Worm (Caenorhabditis elegans): Measurements from ENCODE around the gene Y39B6A.3.

Gene Y39B6A.3

DNA sequence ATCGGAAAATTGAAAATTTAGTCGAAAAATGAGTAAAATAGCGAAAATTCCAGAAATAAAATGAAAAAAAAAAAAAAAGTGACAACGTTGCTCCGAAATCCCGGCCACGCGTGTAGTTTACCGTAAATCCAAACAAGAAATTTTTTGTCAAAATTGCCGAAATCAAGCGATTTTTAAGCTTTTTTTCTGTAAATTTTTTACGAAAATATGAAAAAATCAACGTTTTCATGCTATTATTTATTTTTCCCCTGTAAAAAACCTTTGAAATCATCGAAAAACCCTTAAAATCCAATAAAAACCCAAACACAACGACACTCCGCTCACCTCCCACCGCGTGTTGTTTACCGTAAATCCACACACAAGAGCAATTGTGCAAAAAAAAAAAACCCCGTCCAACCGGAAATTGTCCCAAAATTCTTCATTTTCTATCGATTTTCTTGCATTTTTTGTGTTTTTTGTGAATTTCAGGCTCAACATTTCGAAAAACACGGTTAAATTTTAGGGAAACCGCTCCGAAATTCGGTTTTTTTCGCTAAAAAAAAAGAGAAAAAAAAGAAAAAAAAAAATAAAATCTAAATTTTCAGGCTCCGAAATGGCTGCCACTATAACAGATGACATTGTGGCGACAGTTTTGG is at the start of gene Y39B6A.3, which contains the start of gene pph-5:
Gene Y39B6A.3 (minus strand): TSS at position 51 of the 635 bp plus-strand sequence.
Gene pph-5 (plus strand): TSS at position 585 of the 635 bp plus-strand sequence.
- TF ChIP-seq unc-62 (GFP tag; optimal IDR thresholded peaks at IDR 0.05) = no peak

DNA sequence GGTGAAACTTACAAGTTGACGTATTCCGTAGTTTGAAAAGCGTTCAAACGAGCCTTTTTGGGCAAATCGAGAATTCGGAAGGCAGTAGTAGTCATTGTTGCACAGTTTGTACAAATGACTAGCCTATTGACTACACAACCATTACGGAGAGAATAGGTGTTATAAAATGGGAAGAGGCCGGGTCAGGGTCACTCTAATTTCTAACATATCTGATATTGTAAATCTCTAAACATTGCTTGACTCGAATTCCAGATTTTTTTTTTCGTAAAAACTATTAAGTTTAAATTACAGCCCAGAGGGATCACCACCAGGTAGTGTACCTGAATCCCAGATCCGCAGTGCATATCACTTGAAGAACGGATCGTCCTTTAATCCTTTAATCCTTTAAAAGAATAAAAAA is 47.4 kb upstream of the Y39B6A.3 start, which contains the start of gene fbxb-2:
Gene fbxb-2 (minus strand): TSS at position 101 of the 400 bp plus-strand sequence.
- TF ChIP-seq unc-62 (GFP tag; optimal IDR thresholded peaks at IDR 0.05) = no peak

DNA sequence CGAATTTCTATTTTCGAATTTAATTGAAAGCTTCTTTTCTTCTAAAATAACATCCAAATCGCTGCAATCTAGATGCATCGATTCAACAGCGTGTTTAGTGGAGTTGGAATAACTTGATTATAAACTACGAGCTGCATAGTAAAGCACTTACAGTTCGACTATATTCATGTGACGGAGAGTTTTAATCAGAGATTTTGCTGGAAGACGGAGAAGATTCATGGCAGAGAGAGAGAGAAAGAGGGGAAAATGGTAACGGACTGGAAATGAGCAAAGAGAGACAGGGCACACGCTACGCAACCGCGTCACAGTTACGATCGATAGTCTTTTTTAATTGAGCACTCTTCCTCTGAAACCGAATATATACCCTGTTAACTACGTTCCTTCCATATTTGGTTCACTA is 43.7 kb upstream of the Y39B6A.3 start, which contains the start of gene fbxb-116:
Gene fbxb-116 (plus strand): TSS at position 301 of the 400 bp plus-strand sequence.
- no peak for TF ChIP-seq unc-62 (GFP tag; optimal IDR thresholded peaks at IDR 0.05)

DNA sequence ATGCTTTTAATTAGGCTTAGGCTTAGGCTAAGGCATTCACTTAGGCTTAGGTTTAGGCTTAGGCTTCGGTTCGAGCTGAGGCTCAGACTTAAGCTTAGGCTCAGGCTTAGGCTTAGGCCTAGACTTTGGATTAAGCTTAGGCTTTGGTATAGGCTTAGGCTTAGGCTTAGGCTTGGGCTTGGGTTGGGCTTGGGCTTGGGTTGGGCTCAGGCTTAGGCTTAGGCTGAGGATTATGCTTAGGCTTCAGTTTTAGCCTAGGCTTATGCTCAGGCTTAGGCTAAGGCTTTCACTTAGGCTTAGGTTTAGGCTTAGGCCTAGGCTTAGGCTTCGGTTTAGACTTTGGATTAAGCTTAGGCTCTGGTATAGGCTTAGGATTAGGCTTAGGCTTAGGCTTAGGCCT is 41.4 kb upstream of the Y39B6A.3 start:
- no peak for TF ChIP-seq unc-62 (GFP tag; optimal IDR thresholded peaks at IDR 0.05)

DNA sequence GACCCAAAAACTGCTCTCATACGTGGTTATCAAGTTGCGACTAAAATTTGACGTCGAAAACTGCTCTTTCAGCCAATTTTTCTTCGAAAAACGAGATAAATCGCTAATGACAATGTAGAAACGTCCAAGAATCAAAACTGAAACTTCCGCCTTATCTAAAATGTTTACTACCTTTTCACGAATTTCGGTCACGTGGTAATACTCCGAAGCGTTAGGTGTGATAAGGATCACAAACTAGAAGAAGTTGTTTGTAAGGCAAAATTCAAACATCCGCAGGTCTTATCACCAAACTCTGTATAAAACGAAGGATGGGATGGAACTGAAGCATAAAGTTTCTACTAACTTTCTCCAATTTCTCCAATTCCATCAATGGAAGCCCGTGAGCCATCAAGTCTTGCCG is 40.6 kb upstream of the Y39B6A.3 start, which contains the start of gene sqst-3:
Gene sqst-3 (plus strand): TSS at position 370 of the 400 bp plus-strand sequence.
- TF ChIP-seq unc-62 (GFP tag; optimal IDR thresholded peaks at IDR 0.05) = no peak

DNA sequence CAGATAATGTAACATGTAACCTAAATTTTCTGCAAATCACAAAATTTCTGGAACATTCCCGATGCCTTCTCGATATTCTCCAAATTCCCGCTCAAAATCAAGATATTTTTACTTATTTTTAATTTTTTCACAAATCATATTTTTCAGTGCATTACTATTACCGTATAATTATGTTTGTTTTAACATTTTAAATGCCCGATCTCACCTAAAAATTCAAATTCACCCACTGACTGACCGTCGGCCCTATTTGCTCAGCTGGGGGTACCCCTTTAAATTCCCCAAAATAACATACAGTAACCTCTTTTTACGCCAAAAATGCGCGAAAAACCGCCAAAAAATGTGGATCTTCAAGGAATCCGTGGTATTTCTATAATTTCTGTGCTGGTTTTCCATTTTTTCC is 27.9 kb upstream of the Y39B6A.3 start, which contains the start of gene oac-49:
Gene oac-49 (plus strand): TSS at position 301 of the 400 bp plus-strand sequence.
- no peak for TF ChIP-seq unc-62 (GFP tag; optimal IDR thresholded peaks at IDR 0.05)

DNA sequence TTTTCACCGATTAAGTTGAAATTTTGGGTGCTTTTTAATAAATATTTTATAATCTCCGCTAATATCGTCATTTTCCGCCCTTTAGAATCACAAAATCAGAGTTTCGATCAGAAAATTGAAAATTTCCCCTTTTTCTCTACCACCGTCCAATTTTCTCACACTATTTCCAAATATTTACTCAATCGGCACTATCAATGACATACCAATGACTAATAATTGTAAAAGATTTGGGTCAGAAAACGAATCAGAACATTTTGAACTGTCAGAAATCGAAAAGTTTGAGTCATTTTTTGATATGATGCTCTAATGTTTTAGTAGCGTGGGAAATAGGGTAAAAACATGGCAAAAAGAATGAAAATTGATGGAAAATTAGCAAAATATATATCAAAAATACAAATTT is 27.3 kb upstream of the Y39B6A.3 start, which contains the start of gene srr-2:
Gene srr-2 (minus strand): TSS at position 73 of the 400 bp plus-strand sequence.
- no peak for TF ChIP-seq unc-62 (GFP tag; optimal IDR thresholded peaks at IDR 0.05)

DNA sequence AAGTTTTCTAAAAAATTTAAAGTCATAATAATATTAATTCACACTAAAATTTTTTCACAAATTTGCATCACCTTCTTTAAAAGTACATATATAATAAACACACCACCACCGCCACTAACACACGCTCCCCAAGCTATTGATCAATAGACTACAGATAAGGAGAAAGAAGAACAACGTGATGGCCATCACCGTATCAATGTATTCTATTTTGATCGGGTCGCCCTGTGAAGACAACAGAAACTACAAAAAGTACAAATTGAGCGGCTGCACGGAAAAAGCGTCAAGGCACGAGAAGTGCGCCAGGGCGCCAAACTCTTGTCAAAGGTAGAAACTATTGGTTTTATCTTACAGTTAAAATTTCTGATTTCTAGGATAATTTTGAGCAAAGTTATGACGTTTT is 22.5 kb upstream of the Y39B6A.3 start:
- no peak for TF ChIP-seq unc-62 (GFP tag; optimal IDR thresholded peaks at IDR 0.05)

DNA sequence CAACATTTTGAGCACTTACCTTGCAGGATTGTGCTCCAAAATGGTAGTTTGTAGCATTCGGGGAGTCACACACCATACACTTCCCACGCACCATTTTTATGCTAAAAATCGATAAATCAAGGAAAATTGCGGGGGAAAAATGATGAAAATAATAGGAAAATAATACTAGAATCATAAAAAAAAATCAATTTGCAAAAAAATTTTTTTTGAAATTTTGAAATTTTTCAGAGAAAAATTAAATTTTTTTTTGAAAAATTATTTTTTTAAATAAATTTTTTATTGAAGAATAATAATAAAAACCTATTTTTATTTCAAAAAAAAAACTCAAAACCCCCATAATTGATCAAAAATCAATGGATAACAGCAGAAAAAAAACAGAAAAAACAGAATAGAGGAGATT is 22.0 kb upstream of the Y39B6A.3 start, which contains the start of gene nhr-79:
Gene nhr-79 (minus strand): TSS at position 101 of the 400 bp plus-strand sequence.
- TF ChIP-seq unc-62 (GFP tag; optimal IDR thresholded peaks at IDR 0.05) = no peak

DNA sequence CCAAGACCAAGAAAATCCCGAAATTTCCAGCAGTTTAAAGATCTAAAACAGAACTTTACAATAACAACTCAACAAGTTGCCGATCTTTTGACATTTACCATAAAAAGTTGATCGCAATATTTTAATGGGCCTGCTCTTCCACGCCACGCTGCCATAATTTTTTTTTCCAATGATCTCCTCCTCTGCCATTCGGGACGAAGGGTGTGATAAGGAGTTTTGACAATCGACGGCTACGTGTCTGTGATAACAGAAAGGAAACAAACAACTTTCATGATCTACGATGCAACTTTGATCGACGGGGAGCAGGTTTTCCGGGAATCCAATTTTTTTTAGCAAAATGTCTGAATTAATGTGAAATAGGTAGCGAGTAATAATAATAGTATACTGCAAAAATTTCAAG is 17.1 kb upstream of the Y39B6A.3 start:
- TF ChIP-seq unc-62 (GFP tag; optimal IDR thresholded peaks at IDR 0.05) = no peak

DNA sequence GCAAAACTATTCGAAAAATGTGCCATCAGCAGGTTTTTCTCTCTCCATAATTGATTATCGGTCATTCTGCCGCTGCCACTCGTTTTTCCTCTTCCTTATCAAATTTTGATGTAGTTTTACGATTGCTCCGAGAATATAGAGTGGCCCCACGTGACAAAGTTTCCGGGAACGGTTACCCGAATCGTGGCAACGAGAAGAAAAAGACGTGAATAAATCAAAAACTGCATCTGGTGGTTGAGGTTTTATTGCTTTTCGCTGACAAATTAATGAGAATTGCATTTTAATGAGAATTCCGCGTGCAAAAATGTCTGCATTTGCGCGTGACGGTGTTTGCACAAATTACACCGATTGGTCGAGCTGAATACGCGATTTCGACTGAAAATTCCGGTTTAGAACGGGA is 15.6 kb upstream of the Y39B6A.3 start:
- no peak for TF ChIP-seq unc-62 (GFP tag; optimal IDR thresholded peaks at IDR 0.05)

DNA sequence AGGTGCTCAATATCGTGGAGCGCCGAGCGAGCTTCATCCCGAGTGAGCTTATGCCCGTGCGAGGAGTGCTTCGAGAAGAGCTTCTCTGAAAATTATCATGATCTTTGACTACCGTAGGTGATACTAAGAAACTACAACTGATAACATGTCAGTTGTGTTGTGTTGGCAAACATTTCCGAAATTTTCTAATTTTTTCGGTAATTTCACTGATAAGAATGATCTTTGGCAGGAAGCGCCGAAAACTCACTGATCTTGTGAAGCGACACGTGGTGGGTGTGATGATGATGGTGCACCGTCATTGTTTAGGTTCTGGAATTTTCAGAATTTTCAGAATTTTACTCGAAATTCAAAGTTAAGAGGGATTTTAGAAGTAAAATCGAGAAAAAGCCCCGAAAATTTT is 13.5 kb upstream of the Y39B6A.3 start, which contains the start of gene Y39B6A.1:
Gene Y39B6A.1 (minus strand): TSS at position 309 of the 400 bp plus-strand sequence.
- TF ChIP-seq unc-62 (GFP tag; optimal IDR thresholded peaks at IDR 0.05) = no peak

DNA sequence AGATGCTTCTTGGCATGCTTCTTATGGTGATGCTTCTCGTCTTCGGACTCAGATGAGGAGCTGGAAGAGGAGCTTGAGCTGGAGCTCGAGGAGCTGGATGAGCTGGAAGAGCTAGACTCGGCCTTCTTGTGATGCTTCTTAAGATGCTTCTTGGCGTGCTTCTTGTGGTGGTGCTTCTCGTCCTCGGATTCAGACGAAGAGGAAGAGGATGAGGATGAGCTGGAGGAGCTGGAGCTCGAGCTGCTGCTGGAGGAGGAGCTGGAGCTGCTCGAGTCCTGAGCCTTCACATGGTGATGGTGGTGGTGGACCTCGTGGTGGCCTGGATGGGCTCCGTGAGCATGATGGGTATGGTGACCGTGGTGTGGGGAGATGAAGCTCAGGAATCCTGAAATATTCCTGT is 13.0 kb upstream of the Y39B6A.3 start:
- no peak for TF ChIP-seq unc-62 (GFP tag; optimal IDR thresholded peaks at IDR 0.05)

DNA sequence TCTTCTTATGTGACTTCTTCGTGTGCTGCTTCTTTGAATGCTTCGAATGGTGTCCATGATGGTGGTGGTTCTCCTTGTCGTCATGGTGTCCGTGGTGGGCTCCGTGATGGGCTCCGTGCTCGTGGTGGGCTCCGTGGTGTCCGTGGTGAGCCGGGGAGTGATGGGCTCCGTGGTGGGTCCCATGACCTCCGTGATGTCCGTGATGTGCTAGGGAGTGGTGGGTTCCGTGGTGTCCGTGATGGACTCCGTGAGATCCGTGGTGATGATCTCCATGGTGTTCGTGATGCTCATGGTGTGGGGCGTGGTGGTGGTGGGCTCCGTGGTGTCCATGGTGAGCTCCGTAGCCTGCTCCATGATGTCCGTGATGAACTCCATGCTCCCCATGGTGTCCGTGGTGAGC is 11.4 kb upstream of the Y39B6A.3 start:
- TF ChIP-seq unc-62 (GFP tag; optimal IDR thresholded peaks at IDR 0.05) = no peak

DNA sequence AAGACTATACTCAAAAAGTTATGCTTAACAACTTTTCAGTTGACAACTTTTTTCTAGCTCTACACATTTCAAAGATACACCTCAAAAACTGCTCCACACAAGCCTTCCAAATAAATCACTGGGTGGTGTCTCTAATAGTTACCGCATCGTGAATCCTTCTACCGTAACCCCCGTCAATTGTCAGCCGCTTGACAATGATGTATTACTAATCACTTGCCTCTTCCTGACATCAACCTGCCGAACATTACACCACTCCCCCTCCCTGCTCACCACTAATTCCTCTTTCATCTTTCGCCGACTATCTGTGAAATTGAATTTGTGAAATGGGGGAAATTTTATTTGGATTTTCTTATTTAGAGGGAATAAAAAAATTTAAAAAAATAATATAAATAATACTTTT is 8.1 kb downstream of the Y39B6A.3 start:
- no peak for TF ChIP-seq unc-62 (GFP tag; optimal IDR thresholded peaks at IDR 0.05)

DNA sequence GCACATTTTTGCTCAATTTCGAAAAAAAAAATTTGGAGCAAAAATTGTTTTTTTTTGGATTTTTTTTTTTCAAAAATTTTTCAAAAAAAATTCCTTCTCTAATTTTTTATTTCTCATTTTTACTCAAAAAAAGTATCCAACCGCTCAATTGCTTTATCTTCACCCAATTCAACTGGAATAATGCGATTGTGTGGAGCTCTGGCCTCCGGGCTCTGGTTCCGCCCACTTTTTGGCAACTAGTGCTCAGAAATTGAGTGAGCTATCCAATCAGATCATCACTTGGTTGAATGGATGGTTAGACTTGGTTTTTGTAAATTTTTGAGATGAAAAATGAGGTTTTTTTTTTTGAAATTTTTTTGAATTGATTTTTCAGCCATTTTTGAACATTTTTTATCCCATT is 10.9 kb downstream of the Y39B6A.3 start:
- TF ChIP-seq unc-62 (GFP tag; optimal IDR thresholded peaks at IDR 0.05) = no peak

DNA sequence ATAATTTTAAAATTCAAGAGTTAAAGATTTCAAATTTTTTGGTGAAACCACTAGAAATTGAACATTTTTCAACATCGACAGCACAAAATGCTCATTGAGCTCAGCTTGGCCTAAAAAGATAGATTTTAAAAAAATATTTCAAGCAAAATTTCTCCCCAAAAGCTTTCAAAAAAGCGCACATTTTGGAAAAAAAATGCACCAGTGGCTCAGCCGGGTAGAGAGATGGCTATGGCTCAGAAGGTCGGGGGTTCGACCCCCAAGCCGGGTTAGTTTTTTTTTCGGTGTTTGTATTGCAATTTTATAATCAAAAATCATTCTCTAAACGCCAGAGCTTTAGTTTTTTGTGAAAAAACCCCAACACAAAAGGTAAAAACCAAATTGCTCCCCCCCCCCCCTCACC is 12.0 kb downstream of the Y39B6A.3 start:
- no peak for TF ChIP-seq unc-62 (GFP tag; optimal IDR thresholded peaks at IDR 0.05)
